Worm (Caenorhabditis elegans): ENCODE measurements around the gene ostf-4.

- TF ChIP-seq nhr-237 (tag; optimal IDR thresholded peaks at IDR 0.05) (no peak), R02D3.7 (tag; optimal IDR thresholded peaks at IDR 0.05) (no peak), ceh-62 (tag; optimal IDR thresholded peaks at IDR 0.05) (no peak), ces-1 (GFP tag; optimal IDR thresholded peaks at IDR 0.05) (no peak), unc-62 (GFP tag; optimal IDR thresholded peaks at IDR 0.05 in 1 of 2) (no peak), unc-62 (tag; optimal IDR thresholded peaks at IDR 0.05) (no peak), zag-1 (tag; optimal IDR thresholded peaks at IDR 0.05) (no peak), set-16 (GFP tag; IDR thresholded peaks at IDR 0.05) (no peak), snpc-4 (tag; optimal IDR thresholded peaks at IDR 0.05) (no peak), lin-15B (tag; optimal IDR thresholded peaks at IDR 0.05) (no peak), duxl-1 (tag; optimal IDR thresholded peaks at IDR 0.05; ENCODE audit: poor library complexity) (no peak)
Observed at ce11 chrIII:10314234-10314633, 4.1 kb downstream of the ostf-4 start.

All from whole organism, L4 larva.